Worm (Caenorhabditis elegans) whole organism, early embryonic: ENCODE data around the gene T28D9.16.

Source experiments
- B0310.2 ChIP-seq: sonication (generic microtip); optimal IDR thresholded peaks from 2 replicates; lab custom pipeline; 2016; ENCODE audit warnings: mild to moderate bottlenecking, missing genetic modification characterization, missing compliant biosample characterization
- F13C5.2 ChIP-seq: sonication (generic microtip); optimal IDR thresholded peaks from 2 replicates; lab custom pipeline; 2017; ENCODE audit warnings: mild to moderate bottlenecking, missing genetic modification characterization, inconsistent platforms, missing compliant biosample characterization
- aly-1 ChIP-seq: sonication (generic microtip); optimal IDR thresholded peaks from 2 replicates; lab custom pipeline; 2016; ENCODE audit warnings: missing genetic modification characterization, missing compliant biosample characterization
- ama-1 ChIP-seq: fragments of 150-350 bp; optimal IDR thresholded peaks from 2 replicates; lab custom pipeline; 2014
- ceh-13 ChIP-seq: fragments of 200-800 bp; sonication (Bioruptor generic); optimal IDR thresholded peaks from 2 replicates; lab custom pipeline; 2018; ENCODE audit warnings: mild to moderate bottlenecking, missing genetic modification characterization, missing compliant biosample characterization
- ceh-36 ChIP-seq: sonication (generic microtip); optimal IDR thresholded peaks from 2 replicates; lab custom pipeline; 2016; ENCODE audit warnings: missing genetic modification characterization, inconsistent platforms, missing compliant biosample characterization
- ets-7 ChIP-seq: sonication (generic microtip); optimal IDR thresholded peaks from 2 replicates; lab custom pipeline; 2016; ENCODE audit warnings: missing genotype, missing genetic modification characterization, missing compliant biosample characterization
- flt-1 ChIP-seq: fragments of 200-800 bp; sonication (Bioruptor generic); IDR thresholded peaks from 2 replicates; pipeline ENCODE4 v1.3.6; 2022; ENCODE audit warnings: missing genetic modification characterization, missing compliant biosample characterization
- hmbx-1 ChIP-seq: sonication (generic microtip); optimal IDR thresholded peaks from 2 replicates; lab custom pipeline; 2016; ENCODE audit warnings: mild to moderate bottlenecking, missing genetic modification characterization, missing compliant biosample characterization
- hmg-4 ChIP-seq: fragments of 200-800 bp; sonication (Bioruptor generic); optimal IDR thresholded peaks from 2 replicates; lab custom pipeline; 2018; ENCODE audit warnings: mild to moderate bottlenecking, missing genetic modification characterization, missing compliant biosample characterization
- hnd-1 ChIP-seq: sonication (generic microtip); optimal IDR thresholded peaks from 2 replicates; lab custom pipeline; 2016; ENCODE audit warnings: missing genetic modification characterization, missing compliant biosample characterization
- pes-1 ChIP-seq: fragments of 200-800 bp; sonication (Bioruptor generic); IDR thresholded peaks from 2 replicates; pipeline ENCODE4 v1.3.6; 2022; ENCODE audit warnings: missing genetic modification reagents, missing genetic modification characterization, missing compliant biosample characterization
- scrt-1 ChIP-seq: fragments of 200-800 bp; sonication (Bioruptor generic); IDR thresholded peaks from 2 replicates; pipeline ENCODE4 v1.3.6; 2022; ENCODE audit warnings: missing genetic modification characterization, missing compliant biosample characterization
- sea-1 ChIP-seq: fragments of 200-800 bp; sonication (Bioruptor generic); conservative IDR thresholded peaks from 2 replicates; pipeline ENCODE4 v1.3.6; 2022; ENCODE audit warnings: missing genetic modification characterization, missing compliant biosample characterization
- tbx-11 ChIP-seq: fragments of 200-800 bp; sonication (Bioruptor generic); IDR thresholded peaks from 2 replicates; pipeline ENCODE4 v1.3.6; 2022; ENCODE audit warnings: missing genetic modification characterization, missing compliant biosample characterization
- tbx-37 ChIP-seq: fragments of 200-800 bp; sonication (Bioruptor generic); conservative IDR thresholded peaks from 2 replicates; pipeline ENCODE4 v1.3.6; 2022; ENCODE audit warnings: missing genetic modification reagents, missing genetic modification characterization, missing compliant biosample characterization
- tra-4 ChIP-seq: sonication (generic microtip); optimal IDR thresholded peaks from 2 replicates; lab custom pipeline; 2017; ENCODE audit warnings: missing genetic modification characterization, missing compliant biosample characterization

Gene T28D9.16

ce11 chrII:6484876-6485526 is 9.5 kb downstream of the T28D9.16 start, which contains the start of the genes lido-16 and plpp-1.2:
Gene lido-16 (minus strand): TSS chrII:6484976.
Gene plpp-1.2 (plus strand): TSS chrII:6485476.
- TF ChIP-seq B0310.2 (tag; lab: Kevin White, UChicago) (no peak), tra-4 (tag; lab: Kevin White, UChicago) (no peak), flt-1 (GFP tag; lab: Robert Waterston, UW) (no peak)

ce11 chrII:6486344-6486743 is 10.9 kb downstream of the T28D9.16 start:
- TF ChIP-seq pes-1 (no peak), hmbx-1 (tag; lab: Kevin White, UChicago) (no peak), hnd-1 (tag; lab: Kevin White, UChicago) (no peak), aly-1 (tag; lab: Kevin White, UChicago) (no peak), B0310.2 (tag; lab: Kevin White, UChicago) (no peak), hmg-4 (GFP tag; lab: Kevin White, UChicago) (no peak), tbx-37 (GFP tag; lab: Robert Waterston, UW) (no peak), ceh-13 (no peak), tbx-11 (GFP tag; lab: Robert Waterston, UW) (no peak), tra-4 (tag; lab: Kevin White, UChicago) (no peak), sea-1 (GFP tag; lab: Robert Waterston, UW) (no peak), ceh-36 (no peak), ets-7 (no peak), F13C5.2 (tag; lab: Kevin White, UChicago) (no peak), ama-1 (lab: Kevin White, UChicago) (no peak), scrt-1 (GFP tag; lab: Robert Waterston, UW) (no peak), flt-1 (GFP tag; lab: Robert Waterston, UW) (no peak)

- TF ChIP-seq hmg-4 (GFP tag; lab: Kevin White, UChicago) (no peak), tbx-37 (GFP tag; lab: Robert Waterston, UW) (no peak), hmbx-1 (tag; lab: Kevin White, UChicago) (no peak), hnd-1 (tag; lab: Kevin White, UChicago) (no peak), sea-1 (GFP tag; lab: Robert Waterston, UW) (no peak), F13C5.2 (tag; lab: Kevin White, UChicago) (no peak), B0310.2 (tag; lab: Kevin White, UChicago) (no peak), pes-1 (no peak), ama-1 (lab: Kevin White, UChicago) (no peak), ceh-36 (no peak), tbx-11 (GFP tag; lab: Robert Waterston, UW) (no peak)
Observed at ce11 chrII:6489711-6490184, 14.3 kb downstream of the T28D9.16 start, which contains the start of the genes snr-3 and rsp-5. Gene snr-3 (minus strand): TSS chrII:6489761. Gene rsp-5 (plus strand): TSS chrII:6490165.

- TF ChIP-seq tbx-37 (GFP tag; lab: Robert Waterston, UW): no peak
- no peak for TF ChIP-seq tbx-11 (GFP tag; lab: Robert Waterston, UW)
- TF ChIP-seq ceh-36: no peak
- TF ChIP-seq ama-1 (lab: Kevin White, UChicago): no peak
- no peak for TF ChIP-seq sea-1 (GFP tag; lab: Robert Waterston, UW)
- TF ChIP-seq hmg-4 (GFP tag; lab: Kevin White, UChicago): no peak
- no peak for TF ChIP-seq B0310.2 (tag; lab: Kevin White, UChicago)
- no peak for TF ChIP-seq scrt-1 (GFP tag; lab: Robert Waterston, UW)
- TF ChIP-seq pes-1: no peak
- no peak for TF ChIP-seq tra-4 (tag; lab: Kevin White, UChicago)
- no peak for TF ChIP-seq F13C5.2 (tag; lab: Kevin White, UChicago)
- no peak for TF ChIP-seq aly-1 (tag; lab: Kevin White, UChicago)
- TF ChIP-seq flt-1 (GFP tag; lab: Robert Waterston, UW): no peak
- no peak for TF ChIP-seq hmbx-1 (tag; lab: Kevin White, UChicago)
- TF ChIP-seq ceh-13: no peak
- no peak for TF ChIP-seq ets-7
- TF ChIP-seq hnd-1 (tag; lab: Kevin White, UChicago): no peak
Observed at ce11 chrII:6491187-6491586, 15.7 kb downstream of the T28D9.16 start.

ce11 chrII:6491817-6492452 is 16.4 kb downstream of the T28D9.16 start, which contains the start of the genes T28D9.11 and T28D9.1:
Gene T28D9.11 (minus strand): TSS chrII:6491993.
Gene T28D9.1 (plus strand): TSS chrII:6492402.
- TF ChIP-seq tbx-37 (GFP tag; lab: Robert Waterston, UW) (peak; percentile 39; the same call in 1 of the 2 replicates), tbx-11 (GFP tag; lab: Robert Waterston, UW) (no peak), ets-7 (no peak), ceh-36 (no peak), scrt-1 (GFP tag; lab: Robert Waterston, UW) (0 out of 2 replicates have a peak, but pooled peaks have one; percentile 59), B0310.2 (tag; lab: Kevin White, UChicago) (peak; percentile 72), hnd-1 (tag; lab: Kevin White, UChicago) (no peak), aly-1 (tag; lab: Kevin White, UChicago) (peak; percentile 24), ceh-13 (no peak), F13C5.2 (tag; lab: Kevin White, UChicago) (no peak), tra-4 (tag; lab: Kevin White, UChicago) (no peak), ama-1 (lab: Kevin White, UChicago) (no peak), pes-1 (peak; percentile 60; the same call in 1 of the 2 replicates), sea-1 (GFP tag; lab: Robert Waterston, UW) (no peak), hmbx-1 (tag; lab: Kevin White, UChicago) (no peak), flt-1 (GFP tag; lab: Robert Waterston, UW) (peak; percentile 33; the same call in 1 of the 2 replicates), hmg-4 (GFP tag; lab: Kevin White, UChicago) (peak; percentile 80)

- TF ChIP-seq tbx-11 (GFP tag; lab: Robert Waterston, UW) (no peak), scrt-1 (GFP tag; lab: Robert Waterston, UW) (no peak), aly-1 (tag; lab: Kevin White, UChicago) (no peak), F13C5.2 (tag; lab: Kevin White, UChicago) (no peak), flt-1 (GFP tag; lab: Robert Waterston, UW) (no peak), hnd-1 (tag; lab: Kevin White, UChicago) (no peak), pes-1 (no peak), sea-1 (GFP tag; lab: Robert Waterston, UW) (no peak), ama-1 (lab: Kevin White, UChicago) (no peak), hmg-4 (GFP tag; lab: Kevin White, UChicago) (no peak), B0310.2 (tag; lab: Kevin White, UChicago) (no peak), tbx-37 (GFP tag; lab: Robert Waterston, UW) (no peak)
Observed at ce11 chrII:6493139-6493538, 17.7 kb downstream of the T28D9.16 start.
